Fruit fly (Drosophila melanogaster): ENCODE data around the gene CG10591.
A peak's percentile ranks its signal among the peaks of the same experiment; 100 is the strongest.

Gene CG10591

dm6 chr3L:5576543-5576942 lies 22.9 kb downstream of the CG10591 start (continued):
- TF ChIP-seq Hmr (GFP tag; optimal IDR thresholded peaks at IDR 0.05): no peak
- TF ChIP-seq Lhr (GFP tag; optimal IDR thresholded peaks at IDR 0.05): no peak
- TF ChIP-seq CG8924 (tag; optimal IDR thresholded peaks at IDR 0.05): no peak
- no peak for TF ChIP-seq CG10959 (GFP tag; IDR thresholded peaks at IDR 0.05)
- TF ChIP-seq CG4404 (GFP tag; IDR thresholded peaks at IDR 0.05): no peak
- no peak for TF ChIP-seq cwo (GFP tag; optimal IDR thresholded peaks at IDR 0.05)
- no peak for TF ChIP-seq CG10366 (GFP tag; IDR thresholded peaks at IDR 0.05)
- no peak for TF ChIP-seq fd3F (GFP tag; optimal IDR thresholded peaks at IDR 0.05)
- no peak for TF ChIP-seq CG9609 (GFP tag; optimal IDR thresholded peaks at IDR 0.05)
- no peak for TF ChIP-seq CG14965 (GFP tag; optimal IDR thresholded peaks at IDR 0.05; ENCODE audit: borderline replicate concordance)
- TF ChIP-seq Opbp (GFP tag; IDR thresholded peaks at IDR 0.05; ENCODE audit: partially characterized antibody): no peak
- no peak for TF ChIP-seq CG1792 (GFP tag; optimal IDR thresholded peaks at IDR 0.05)
- TF ChIP-seq ham (GFP tag; IDR thresholded peaks at IDR 0.05): no peak
- TF ChIP-seq CkIIα-i1 (GFP tag; IDR thresholded peaks at IDR 0.05): no peak
- TF ChIP-seq Hsf (GFP tag; optimal IDR thresholded peaks at IDR 0.05): no peak
- no peak for TF ChIP-seq CG7372 (GFP tag; IDR thresholded peaks at IDR 0.05)
- TF ChIP-seq CG9215 (GFP tag; IDR thresholded peaks at IDR 0.05): no peak
- TF ChIP-seq cad (GFP tag; optimal IDR thresholded peaks at IDR 0.05): no peak
- TF ChIP-seq CG17385 (GFP tag; optimal IDR thresholded peaks at IDR 0.05): no peak
- no peak for TF ChIP-seq tx (GFP tag; optimal IDR thresholded peaks at IDR 0.05)
- no peak for TF ChIP-seq Adf1 (GFP tag; IDR thresholded peaks at IDR 0.05)
- TF ChIP-seq C15 (GFP tag; IDR thresholded peaks at IDR 0.05): no peak
- TF ChIP-seq danr (GFP tag; IDR thresholded peaks at IDR 0.05): no peak
- no peak for TF ChIP-seq CG10543 (GFP tag; optimal IDR thresholded peaks at IDR 0.05)
- no peak for TF ChIP-seq CG13894 (tag; optimal IDR thresholded peaks at IDR 0.05)
- TF ChIP-seq disco-r (GFP tag; optimal IDR thresholded peaks at IDR 0.05): no peak
- TF ChIP-seq D19A (tag; optimal IDR thresholded peaks at IDR 0.05): no peak
- TF ChIP-seq Optix (GFP tag; IDR thresholded peaks at IDR 0.05): no peak
- no peak for TF ChIP-seq gcm (GFP tag; optimal IDR thresholded peaks at IDR 0.05)
- no peak for TF ChIP-seq btn (GFP tag; optimal IDR thresholded peaks at IDR 0.05)
- TF ChIP-seq CG10209 (GFP tag; optimal IDR thresholded peaks at IDR 0.05): no peak
- TF ChIP-seq CoRest (tag; optimal IDR thresholded peaks at IDR 0.05): no peak
- peak; percentile 81 for TF ChIP-seq Nf-YC (tag; optimal IDR thresholded peaks at IDR 0.05)
- TF ChIP-seq Dip2 (GFP tag; IDR thresholded peaks at IDR 0.05): no peak
- TF ChIP-seq CG3065 (GFP tag; optimal IDR thresholded peaks at IDR 0.05): no peak
- TF ChIP-seq YL-1 (GFP tag; optimal IDR thresholded peaks at IDR 0.05): no peak
- TF ChIP-seq Jarid2 (GFP tag; optimal IDR thresholded peaks at IDR 0.05): no peak
- no peak for TF ChIP-seq Bgb (GFP tag; IDR thresholded peaks at IDR 0.05; ENCODE audit: partially characterized antibody)
- no peak for TF ChIP-seq Vsx1 (GFP tag; optimal IDR thresholded peaks at IDR 0.05)
- TF ChIP-seq Usf (GFP tag; optimal IDR thresholded peaks at IDR 0.05): no peak
- no peak for TF ChIP-seq unc-4 (GFP tag; IDR thresholded peaks at IDR 0.05; ENCODE audit: partially characterized antibody)
- no peak for TF ChIP-seq CG10431 (GFP tag; optimal IDR thresholded peaks at IDR 0.05)
- TF ChIP-seq lmd (GFP tag; IDR thresholded peaks at IDR 0.05): peak; percentile 12; the same call in 1 of the 2 replicates
- TF ChIP-seq CG11504 (tag; optimal IDR thresholded peaks at IDR 0.05): peak; percentile 7
- TF ChIP-seq Asciz (GFP tag; optimal IDR thresholded peaks at IDR 0.05): no peak
